Worm (Caenorhabditis elegans) whole organism, early embryonic: ENCODE results near the gene C03A3.2.

ENCODE experiments used
- B0310.2 ChIP-seq: sonication (generic microtip); optimal IDR thresholded peaks from 2 replicates; lab custom pipeline; 2016; ENCODE audit warnings: mild to moderate bottlenecking, missing genetic modification characterization, missing compliant biosample characterization
- F13C5.2 ChIP-seq: sonication (generic microtip); optimal IDR thresholded peaks from 2 replicates; lab custom pipeline; 2017; ENCODE audit warnings: mild to moderate bottlenecking, missing genetic modification characterization, inconsistent platforms, missing compliant biosample characterization
- aly-1 ChIP-seq: sonication (generic microtip); optimal IDR thresholded peaks from 2 replicates; lab custom pipeline; 2016; ENCODE audit warnings: missing genetic modification characterization, missing compliant biosample characterization
- ama-1 ChIP-seq: fragments of 150-350 bp; optimal IDR thresholded peaks from 2 replicates; lab custom pipeline; 2014
- ceh-13 ChIP-seq: fragments of 200-800 bp; sonication (Bioruptor generic); optimal IDR thresholded peaks from 2 replicates; lab custom pipeline; 2018; ENCODE audit warnings: mild to moderate bottlenecking, missing genetic modification characterization, missing compliant biosample characterization
- ceh-36 ChIP-seq: sonication (generic microtip); optimal IDR thresholded peaks from 2 replicates; lab custom pipeline; 2016; ENCODE audit warnings: missing genetic modification characterization, inconsistent platforms, missing compliant biosample characterization
- flt-1 ChIP-seq: fragments of 200-800 bp; sonication (Bioruptor generic); IDR thresholded peaks from 2 replicates; pipeline ENCODE4 v1.3.6; 2022; ENCODE audit warnings: missing genetic modification characterization, missing compliant biosample characterization
- hmbx-1 ChIP-seq: sonication (generic microtip); optimal IDR thresholded peaks from 2 replicates; lab custom pipeline; 2016; ENCODE audit warnings: mild to moderate bottlenecking, missing genetic modification characterization, missing compliant biosample characterization
- hmg-4 ChIP-seq: fragments of 200-800 bp; sonication (Bioruptor generic); optimal IDR thresholded peaks from 2 replicates; lab custom pipeline; 2018; ENCODE audit warnings: mild to moderate bottlenecking, missing genetic modification characterization, missing compliant biosample characterization
- hnd-1 ChIP-seq: sonication (generic microtip); optimal IDR thresholded peaks from 2 replicates; lab custom pipeline; 2016; ENCODE audit warnings: missing genetic modification characterization, missing compliant biosample characterization
- pes-1 ChIP-seq: fragments of 200-800 bp; sonication (Bioruptor generic); IDR thresholded peaks from 2 replicates; pipeline ENCODE4 v1.3.6; 2022; ENCODE audit warnings: missing genetic modification reagents, missing genetic modification characterization, missing compliant biosample characterization
- scrt-1 ChIP-seq: fragments of 200-800 bp; sonication (Bioruptor generic); IDR thresholded peaks from 2 replicates; pipeline ENCODE4 v1.3.6; 2022; ENCODE audit warnings: missing genetic modification characterization, missing compliant biosample characterization
- tbx-37 ChIP-seq: fragments of 200-800 bp; sonication (Bioruptor generic); conservative IDR thresholded peaks from 2 replicates; pipeline ENCODE4 v1.3.6; 2022; ENCODE audit warnings: missing genetic modification reagents, missing genetic modification characterization, missing compliant biosample characterization
- tra-4 ChIP-seq: sonication (generic microtip); optimal IDR thresholded peaks from 2 replicates; lab custom pipeline; 2017; ENCODE audit warnings: missing genetic modification characterization, missing compliant biosample characterization

- no peak for TF ChIP-seq aly-1 (tag; lab: Kevin White, UChicago)
- no peak for TF ChIP-seq F13C5.2
- no peak for TF ChIP-seq scrt-1 (GFP tag; lab: Robert Waterston, UW)
- no peak for TF ChIP-seq pes-1 (GFP tag; lab: Robert Waterston, UW)
- TF ChIP-seq flt-1, result no peak
- no peak for TF ChIP-seq ama-1 (lab: Kevin White, UChicago)
- no peak for TF ChIP-seq B0310.2 (tag; lab: Kevin White, UChicago)
- no peak for TF ChIP-seq ceh-36 (tag; lab: Kevin White, UChicago)
- TF ChIP-seq tra-4 (tag; lab: Kevin White, UChicago), result no peak
- no peak for TF ChIP-seq ceh-13 (GFP tag; lab: Kevin White, UChicago)
- TF ChIP-seq hmbx-1 (tag; lab: Kevin White, UChicago), result no peak
- no peak for TF ChIP-seq hnd-1 (tag; lab: Kevin White, UChicago)
- TF ChIP-seq tbx-37, result no peak
- no peak for TF ChIP-seq hmg-4 (GFP tag; lab: Kevin White, UChicago)
Observed at ce11 chrX:11310285-11310838, 47.7 kb downstream of the C03A3.2 start, which contains the start of gene F08G12.5.
